Fruit fly (Drosophila melanogaster): ENCODE results near the gene CG34279.

The CG34279 gene

DNA sequence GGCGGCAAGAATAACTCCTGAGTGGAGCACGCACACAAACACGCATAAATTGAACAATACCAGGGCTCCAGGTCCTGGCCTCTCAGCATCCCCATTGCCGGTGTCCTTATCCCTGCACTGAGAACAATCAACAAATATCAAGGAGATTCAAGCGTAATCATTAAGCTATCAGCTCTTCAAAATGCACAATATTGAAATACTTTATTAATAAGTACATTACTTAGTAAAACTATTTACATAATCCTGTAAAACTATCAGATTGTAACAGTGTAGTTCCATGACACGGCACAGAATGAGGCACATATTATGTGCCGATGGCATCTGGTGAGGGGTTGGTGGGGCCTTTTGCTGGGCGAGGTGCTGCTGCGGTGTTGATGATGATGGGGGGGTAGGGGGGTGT lies 32.0 kb downstream of the CG34279 start (continued):
- TF ChIP-seq CG7786 (GFP tag; optimal IDR thresholded peaks at IDR 0.05) (no peak), Sry-β (GFP tag; optimal IDR thresholded peaks at IDR 0.05) (no peak), CG2678 (tag; optimal IDR thresholded peaks at IDR 0.05) (peak; percentile 57), CG3281 (GFP tag; optimal IDR thresholded peaks at IDR 0.05) (peak; percentile 29), Doc3 (GFP tag; IDR thresholded peaks at IDR 0.05; ENCODE audit: partially characterized antibody) (no peak), gfzf (GFP tag; optimal IDR thresholded peaks at IDR 0.05) (no peak), Oli (tag; optimal IDR thresholded peaks at IDR 0.05) (peak; percentile 0), NFAT (GFP tag; IDR thresholded peaks at IDR 0.05) (peak; percentile 4; the same call in 1 of the 2 replicates), nmo (GFP tag; optimal IDR thresholded peaks at IDR 0.05) (peak; percentile 2), danr (GFP tag; IDR thresholded peaks at IDR 0.05) (no peak), HHEX (GFP tag; optimal IDR thresholded peaks at IDR 0.05) (peak; percentile 15), CG13894 (tag; optimal IDR thresholded peaks at IDR 0.05) (peak; percentile 30), crol (GFP tag; IDR thresholded peaks at IDR 0.05) (peak; percentile 55; the same call in 1 of the 2 replicates), CG12659 (GFP tag; optimal IDR thresholded peaks at IDR 0.05) (peak; percentile 18), CG6272 (GFP tag; IDR thresholded peaks at IDR 0.05) (no peak), ttk (GFP tag; IDR thresholded peaks at IDR 0.05) (0 out of 2 replicates have a peak, but pooled peaks have one; percentile 25), Sox102F (GFP tag; optimal IDR thresholded peaks at IDR 0.05) (peak; percentile 19), grn (GFP tag; optimal IDR thresholded peaks at IDR 0.05) (no peak), Fer3 (tag; optimal IDR thresholded peaks at IDR 0.05) (peak; percentile 45), wor (GFP tag; IDR thresholded peaks at IDR 0.05) (0 out of 2 replicates have a peak, but pooled peaks have one; percentile 18), Rfx (GFP tag; IDR thresholded peaks at IDR 0.05) (peak; percentile 62), fd96Cb (tag; optimal IDR thresholded peaks at IDR 0.05) (peak; percentile 8), CG10543 (GFP tag; optimal IDR thresholded peaks at IDR 0.05) (no peak)

DNA sequence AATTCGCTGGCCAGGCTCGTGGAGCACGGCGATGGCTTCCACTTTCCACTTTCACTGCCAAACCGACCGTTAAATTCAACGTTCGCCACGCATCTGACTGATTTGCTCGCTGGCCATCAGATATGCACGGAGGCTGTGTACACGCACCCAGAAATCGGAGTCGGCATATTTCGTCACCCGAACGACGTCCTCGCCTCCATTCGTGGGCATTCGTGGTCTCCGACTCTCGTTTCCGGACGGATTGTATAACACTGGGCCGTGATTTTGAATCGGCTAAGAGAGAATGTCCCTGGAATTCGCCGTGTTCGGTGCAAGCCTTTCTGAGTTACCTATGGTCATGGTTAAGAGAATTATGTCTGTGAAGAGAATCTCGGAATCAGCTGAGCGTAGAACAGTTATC lies 37.1 kb downstream of the CG34279 start, which contains the start of gene beat-IIa:
Gene beat-IIa, minus strand, starts transcription at position 97 of the 400 bp plus-strand sequence.
- peak; percentile 16 for TF ChIP-seq Nf-YC (tag; optimal IDR thresholded peaks at IDR 0.05)
- no peak for TF ChIP-seq CG11093 (GFP tag; IDR thresholded peaks at IDR 0.05)
- no peak for TF ChIP-seq pros (GFP tag; optimal IDR thresholded peaks at IDR 0.05)
- TF ChIP-seq CG3163 (GFP tag; optimal IDR thresholded peaks at IDR 0.05) = peak; percentile 66
- TF ChIP-seq p53 (GFP tag; optimal IDR thresholded peaks at IDR 0.05) = no peak
- peak in 1 of 2 experiments; percentile 26 for TF ChIP-seq crp (GFP tag; optimal IDR thresholded peaks at IDR 0.05)
- peak; percentile 97 for TF ChIP-seq Deaf1 (tag; optimal IDR thresholded peaks at IDR 0.05)
- no peak for TF ChIP-seq Vsx1 (GFP tag; optimal IDR thresholded peaks at IDR 0.05)
- TF ChIP-seq Trl (optimal IDR thresholded peaks at IDR 0.05) = peak in 1 of 2 experiments; percentile 25
- TF ChIP-seq Trl (GFP tag; optimal IDR thresholded peaks at IDR 0.05) = no peak

DNA sequence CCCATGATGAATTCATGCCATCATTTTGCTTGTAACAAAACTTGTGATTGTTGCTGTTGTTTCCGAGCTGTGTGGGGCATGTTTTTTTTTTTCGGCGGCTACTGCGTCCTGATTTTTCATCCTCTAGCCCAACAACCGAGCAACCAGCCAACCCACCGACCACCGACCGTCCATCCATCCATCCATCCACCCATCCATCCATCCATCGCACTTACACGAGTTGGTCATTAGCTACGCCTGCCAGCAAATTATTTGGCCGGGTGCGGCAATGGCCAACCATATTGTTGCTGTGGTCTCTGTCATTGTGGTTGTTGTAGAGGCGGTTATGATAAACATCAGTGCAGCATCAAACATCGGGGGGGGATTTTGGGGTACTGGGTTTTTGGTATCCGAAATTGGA lies 43.7 kb downstream of the CG34279 start:
- TF ChIP-seq gcm2 (GFP tag; optimal IDR thresholded peaks at IDR 0.05) (no peak), CG6813 (GFP tag; optimal IDR thresholded peaks at IDR 0.05) (no peak), CG8281 (tag; optimal IDR thresholded peaks at IDR 0.05) (peak; percentile 94), abd-A (tag; optimal IDR thresholded peaks at IDR 0.05) (peak; percentile 40), unc-4 (GFP tag; IDR thresholded peaks at IDR 0.05; ENCODE audit: partially characterized antibody) (no peak)

Data from whole organism, embryonic.